Worm (Caenorhabditis elegans) whole organism, midembryonic: ENCODE measurements around the gene mrps-5.

ENCODE experiments used
- T22C8.4 ChIP-seq: fragments of 200-800 bp; sonication (Bioruptor generic); IDR thresholded peaks from 2 replicates; pipeline ENCODE4 v1.3.6; 2022; ENCODE audit warnings: missing genetic modification characterization, missing compliant biosample characterization
- flt-1 ChIP-seq: fragments of 200-800 bp; sonication (Bioruptor generic); IDR thresholded peaks from 2 replicates; pipeline ENCODE4 v1.3.6; 2022; ENCODE audit warnings: missing genetic modification characterization, missing compliant biosample characterization
- ztf-29 ChIP-seq: fragments of 200-800 bp; sonication (Bioruptor generic); IDR thresholded peaks from 2 replicates; pipeline ENCODE4 v1.3.6; 2022; ENCODE audit warnings: missing genetic modification reagents, missing genetic modification characterization, missing compliant biosample characterization

- TF ChIP-seq ztf-29 (GFP tag; lab: Robert Waterston, UW) (no peak), flt-1 (GFP tag; lab: Robert Waterston, UW) (no peak), T22C8.4 (GFP tag; lab: Robert Waterston, UW) (no peak)
These were observed 29.1 kb downstream of the mrps-5 start, which contains the start of gene C14C10.2 for ce11 chrV:12592379-12592778.
